Worm (Caenorhabditis elegans) whole organism, young adult: Measurements from ENCODE around the gene ZK688.4.

Experiments used
- B0035.1 ChIP-seq: sonication (generic microtip); optimal IDR thresholded peaks from 2 replicates; lab custom pipeline; 2016; ENCODE audit warnings: missing genetic modification characterization, mild to moderate bottlenecking, missing compliant biosample characterization, missing genotype, missing genetic modification reagents
- F22D6.2 ChIP-seq: sonication (generic microtip); optimal IDR thresholded peaks from 2 replicates; lab custom pipeline; 2016; ENCODE audit warnings: mild to moderate bottlenecking, missing genetic modification characterization, missing compliant biosample characterization
- F49E8.2 ChIP-seq: sonication (generic microtip); optimal IDR thresholded peaks from 3 replicates; lab custom pipeline; 2017; ENCODE audit warnings: missing genetic modification characterization, mild to moderate bottlenecking, missing compliant biosample characterization, antibody characterized with exemption, moderate library complexity; ENCODE audit not compliant: insufficient read depth
- F55B11.4 ChIP-seq: sonication (generic microtip); optimal IDR thresholded peaks from 2 replicates; lab custom pipeline; 2016; ENCODE audit warnings: missing compliant biosample characterization, missing genetic modification characterization, borderline replicate concordance; ENCODE audit not compliant: insufficient read depth
- T07F8.4 ChIP-seq: sonication (generic microtip); optimal IDR thresholded peaks from 2 replicates; lab custom pipeline; 2016; ENCODE audit warnings: mild to moderate bottlenecking, missing genetic modification characterization, moderate library complexity, missing compliant biosample characterization
- T26A5.8 ChIP-seq: sonication (generic microtip); optimal IDR thresholded peaks from 2 replicates; lab custom pipeline; 2016; ENCODE audit warnings: missing genetic modification characterization, missing compliant biosample characterization
- Y53F4B.3 ChIP-seq: fragments of 200-800 bp; sonication (Bioruptor generic); IDR thresholded peaks from 2 replicates; pipeline ENCODE4 v1.3.6; 2022; ENCODE audit warnings: missing genetic modification reagents, missing genetic modification characterization, missing compliant biosample characterization
- Y53G8AR.9 ChIP-seq: fragments of 200-800 bp; sonication (Bioruptor generic); conservative IDR thresholded peaks from 2 replicates; pipeline ENCODE4 v1.3.6; 2022; ENCODE audit warnings: missing genetic modification reagents, missing genetic modification characterization, missing compliant biosample characterization
- Y56A3A.18 ChIP-seq: fragments of 200-800 bp; sonication (Bioruptor generic); IDR thresholded peaks from 2 replicates; pipeline ENCODE4 v1.3.6; 2022; ENCODE audit warnings: missing genetic modification reagents, missing genetic modification characterization, missing compliant biosample characterization
- Y67H2A.10 ChIP-seq: fragments of 200-800 bp; sonication (Bioruptor generic); conservative IDR thresholded peaks from 2 replicates; pipeline ENCODE4 v1.3.6; 2022; ENCODE audit warnings: missing genetic modification reagents, missing genetic modification characterization, missing compliant biosample characterization
- akir-1 ChIP-seq: fragments of 200-800 bp; sonication (Bioruptor generic); optimal IDR thresholded peaks from 2 replicates; lab custom pipeline; 2018; ENCODE audit warnings: mild to moderate bottlenecking, missing genetic modification characterization, moderate library complexity, missing compliant biosample characterization
- aptf-2 ChIP-seq: fragments of 200-800 bp; sonication (Bioruptor generic); conservative IDR thresholded peaks from 2 replicates; pipeline ENCODE4 v1.3.6; 2022; ENCODE audit warnings: missing genetic modification reagents, missing genetic modification characterization, missing compliant biosample characterization
- atf-7 ChIP-seq: sonication (generic microtip); optimal IDR thresholded peaks from 2 replicates; lab custom pipeline; 2017; ENCODE audit warnings: mild to moderate bottlenecking, missing genetic modification characterization, missing compliant biosample characterization
- cebp-1 ChIP-seq, 2 experiments: fragments of 200-800 bp in 1 of 2; sonication (Bioruptor generic) in 1 of 2; sonication (generic microtip) in 1 of 2; IDR thresholded peaks in 1 of 2; optimal IDR thresholded peaks in 1 of 2; 2 replicates each; pipeline versions ENCODE4 v1.3.6 to Lab custom; 2017 to 2022; ENCODE audit warnings: missing compliant biosample characterization in 2 of 2, missing genetic modification characterization in 2 of 2, mild to moderate bottlenecking in 1 of 2, missing genetic modification reagents in 1 of 2, moderate library complexity in 1 of 2
- ceh-27 ChIP-seq: fragments of 200-800 bp; sonication (Bioruptor generic); optimal IDR thresholded peaks from 2 replicates; lab custom pipeline; 2018; ENCODE audit warnings: mild to moderate bottlenecking, missing genetic modification characterization, moderate library complexity, missing compliant biosample characterization
- ceh-40 ChIP-seq: fragments of 200-800 bp; sonication (Bioruptor generic); IDR thresholded peaks from 2 replicates; pipeline ENCODE4 v1.3.6; 2022; ENCODE audit warnings: missing genetic modification characterization, missing compliant biosample characterization
- ceh-58 ChIP-seq: fragments of 200-800 bp; sonication (Bioruptor generic); IDR thresholded peaks from 2 replicates; pipeline ENCODE4 v1.3.6; 2022; ENCODE audit warnings: missing genetic modification characterization, missing compliant biosample characterization
- dox-1 ChIP-seq: fragments of 200-800 bp; sonication (Bioruptor generic); IDR thresholded peaks from 2 replicates; pipeline ENCODE4 v1.3.6; 2022; ENCODE audit warnings: missing genetic modification reagents, missing genetic modification characterization, missing compliant biosample characterization
- dpl-1 ChIP-seq: fragments of 150-350 bp; optimal IDR thresholded peaks from 2 replicates; lab custom pipeline; 2014; ENCODE audit warnings: missing biosample characterization, missing genetic modification reagents, missing genetic modification characterization
- efl-1 ChIP-seq: fragments of 150-350 bp; optimal IDR thresholded peaks from 2 replicates; lab custom pipeline; 2014; ENCODE audit warnings: missing biosample characterization, missing genetic modification reagents, missing genetic modification characterization
- ekl-4 ChIP-seq: fragments of 200-800 bp; sonication (Bioruptor generic); IDR thresholded peaks from 2 replicates; pipeline ENCODE4 v1.3.6; 2022; ENCODE audit warnings: missing genetic modification reagents, missing genetic modification characterization, missing compliant biosample characterization
- hlh-12 ChIP-seq: sonication (generic microtip); optimal IDR thresholded peaks from 2 replicates; lab custom pipeline; 2016; ENCODE audit warnings: missing genetic modification characterization, missing compliant biosample characterization
- hlh-26 ChIP-seq: fragments of 200-800 bp; sonication (Bioruptor generic); conservative IDR thresholded peaks from 2 replicates; pipeline ENCODE4 v1.3.6; 2022; ENCODE audit warnings: missing genetic modification reagents, missing genetic modification characterization, missing compliant biosample characterization
- hsf-1 ChIP-seq: fragments of 200-800 bp; sonication (Bioruptor generic); IDR thresholded peaks from 2 replicates; pipeline ENCODE4 v1.3.6; 2022; ENCODE audit warnings: missing genetic modification reagents, missing genetic modification characterization, missing compliant biosample characterization
- lag-1 ChIP-seq: fragments of 200-800 bp; sonication (Bioruptor generic); IDR thresholded peaks from 2 replicates; pipeline ENCODE4 v1.3.6; 2022; ENCODE audit warnings: missing genetic modification reagents, missing genetic modification characterization, missing compliant biosample characterization
- lin-54 ChIP-seq: fragments of 200-800 bp; sonication (Bioruptor generic); optimal IDR thresholded peaks from 2 replicates; lab custom pipeline; 2018; ENCODE audit warnings: mild to moderate bottlenecking, missing genetic modification characterization, missing compliant biosample characterization
- lsl-1 ChIP-seq: fragments of 200-800 bp; sonication (Bioruptor generic); optimal IDR thresholded peaks from 2 replicates; lab custom pipeline; 2018; ENCODE audit warnings: mild to moderate bottlenecking, missing genetic modification characterization, moderate library complexity, missing compliant biosample characterization
- lsy-27 ChIP-seq: sonication (generic microtip); optimal IDR thresholded peaks from 2 replicates; lab custom pipeline; 2017; ENCODE audit warnings: missing genetic modification characterization, mild to moderate bottlenecking, missing compliant biosample characterization, antibody characterized with exemption, missing genotype, borderline replicate concordance; ENCODE audit not compliant: insufficient read depth
- madf-6 ChIP-seq: fragments of 200-800 bp; sonication (Bioruptor generic); IDR thresholded peaks from 2 replicates; pipeline ENCODE4 v1.3.6; 2022; ENCODE audit warnings: missing genetic modification reagents, missing genetic modification characterization, missing compliant biosample characterization
- mcd-1 ChIP-seq: fragments of 200-800 bp; sonication (Bioruptor generic); IDR thresholded peaks from 2 replicates; pipeline ENCODE4 v1.3.6; 2022; ENCODE audit warnings: missing genetic modification reagents, missing genetic modification characterization, missing compliant biosample characterization
- mes-4 ChIP-seq: sonication (generic microtip); optimal IDR thresholded peaks from 2 replicates; lab custom pipeline; 2016; ENCODE audit warnings: missing genotype, missing genetic modification characterization, missing compliant biosample characterization
- nfyb-1 ChIP-seq: fragments of 200-800 bp; sonication (Bioruptor generic); IDR thresholded peaks from 2 replicates; pipeline ENCODE4 v1.3.6; 2022; ENCODE audit warnings: missing genetic modification reagents, missing genetic modification characterization, missing compliant biosample characterization
- pha-4 ChIP-seq: fragments of 150-350 bp; sonication (generic microtip); optimal IDR thresholded peaks from 2 replicates; lab custom pipeline; 2014; ENCODE audit warnings: missing biosample characterization, missing genetic modification reagents, missing genetic modification characterization
- snpc-1.1 ChIP-seq: sonication (generic microtip); optimal IDR thresholded peaks from 2 replicates; lab custom pipeline; 2017; ENCODE audit warnings: missing genetic modification characterization, mild to moderate bottlenecking, missing compliant biosample characterization, antibody characterized with exemption, moderate library complexity, missing genotype, missing genetic modification reagents; ENCODE audit not compliant: insufficient read depth
- snpc-1.3 ChIP-seq: sonication (generic microtip); optimal IDR thresholded peaks from 2 replicates; lab custom pipeline; 2017; ENCODE audit warnings: missing genetic modification characterization, mild to moderate bottlenecking, missing compliant biosample characterization, antibody characterized with exemption, moderate library complexity, missing genotype, missing genetic modification reagents; ENCODE audit not compliant: insufficient read depth
- snpc-4 ChIP-seq, 5 experiments: fragments of 150-350 bp in 1 of 5; sonication (generic microtip) in 4 of 5; optimal IDR thresholded peaks; 2 replicates each; lab custom pipeline; 2014 to 2018; ENCODE audit warnings: missing genetic modification characterization in 5 of 5, missing biosample characterization in 3 of 5, antibody characterized with exemption in 2 of 5, mild to moderate bottlenecking in 2 of 5, missing compliant biosample characterization in 2 of 5, missing genotype in 2 of 5, moderate library complexity in 2 of 5, missing genetic modification reagents in 1 of 5
- sptf-2 ChIP-seq: fragments of 200-800 bp; sonication (Bioruptor generic); optimal IDR thresholded peaks from 2 replicates; lab custom pipeline; 2018; ENCODE audit warnings: mild to moderate bottlenecking, missing genetic modification characterization, missing compliant biosample characterization
- tbp1 ChIP-seq: fragments of 200-800 bp; sonication (Bioruptor generic); optimal IDR thresholded peaks from 2 replicates; lab custom pipeline; 2018; ENCODE audit warnings: mild to moderate bottlenecking, missing genetic modification characterization, missing compliant biosample characterization
- unc-130 ChIP-seq: sonication (generic microtip); optimal IDR thresholded peaks from 2 replicates; lab custom pipeline; 2016; ENCODE audit warnings: missing genetic modification reagents, missing genetic modification characterization, missing compliant biosample characterization
- unc-62 ChIP-seq: fragments of 150-350 bp; optimal IDR thresholded peaks from 2 replicates; lab custom pipeline; 2014; ENCODE audit warnings: missing biosample characterization, missing genetic modification reagents, missing genetic modification characterization
- zfh-2 ChIP-seq: fragments of 200-800 bp; sonication (Bioruptor generic); conservative IDR thresholded peaks from 2 replicates; pipeline ENCODE4 v1.3.6; 2022; ENCODE audit warnings: missing genetic modification reagents, missing genetic modification characterization, missing compliant biosample characterization
- ztf-18 ChIP-seq: sonication (generic microtip); optimal IDR thresholded peaks from 2 replicates; lab custom pipeline; 2016; ENCODE audit warnings: missing genotype, mild to moderate bottlenecking, missing genetic modification characterization, missing compliant biosample characterization
- ztf-22 ChIP-seq: fragments of 200-800 bp; sonication (Bioruptor generic); optimal IDR thresholded peaks from 2 replicates; lab custom pipeline; 2018; ENCODE audit warnings: mild to moderate bottlenecking, missing genetic modification characterization, moderate library complexity, missing compliant biosample characterization

ZK688.4 gene

DNA sequence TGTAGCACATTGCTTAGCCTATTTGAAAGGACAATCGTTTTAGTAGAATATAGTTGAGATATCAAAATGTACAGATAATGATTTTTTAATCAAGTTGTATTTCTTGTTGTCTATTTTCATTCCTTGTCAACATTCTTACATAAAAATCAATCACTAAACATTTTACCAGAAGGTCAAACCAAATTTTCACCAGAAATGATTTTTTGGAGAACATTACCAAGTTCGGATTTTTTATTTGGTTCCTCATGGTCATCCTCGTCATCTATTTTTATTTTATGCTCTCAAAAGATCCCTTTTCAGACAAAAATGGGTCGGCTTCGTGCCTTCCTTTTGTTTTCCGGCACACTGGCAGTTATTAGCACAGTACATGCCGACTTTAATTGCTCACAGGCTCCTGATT, 21.3 kb upstream of the ZK688.4 start, which contains the start of gene tyr-1:
Gene tyr-1, plus strand, starts transcription at position 301 of the 400 bp plus-strand sequence.
- no peak for TF ChIP-seq snpc-1.1 (tag; lab: Kevin White, UChicago)
- no peak for TF ChIP-seq lag-1
- no peak for TF ChIP-seq nfyb-1 (GFP tag; lab: Robert Waterston, UW)
- TF ChIP-seq ceh-58 (GFP tag; lab: Robert Waterston, UW), result no peak
- TF ChIP-seq dox-1 (GFP tag; lab: Robert Waterston, UW), result no peak
- TF ChIP-seq dpl-1, result no peak
- no peak for TF ChIP-seq lin-54 (GFP tag; lab: Kevin White, UChicago)
- TF ChIP-seq ztf-22, result no peak
- TF ChIP-seq ekl-4 (GFP tag; lab: Robert Waterston, UW), result no peak
- TF ChIP-seq unc-130 (GFP tag; lab: Kevin White, UChicago), result no peak
- TF ChIP-seq ceh-27 (GFP tag; lab: Kevin White, UChicago), result no peak
- TF ChIP-seq pha-4, result no peak
- no peak for TF ChIP-seq zfh-2 (GFP tag; lab: Robert Waterston, UW)
- no peak for TF ChIP-seq mes-4 (tag; lab: Kevin White, UChicago)
- TF ChIP-seq efl-1 (GFP tag; lab: Kevin White, UChicago), result no peak

DNA sequence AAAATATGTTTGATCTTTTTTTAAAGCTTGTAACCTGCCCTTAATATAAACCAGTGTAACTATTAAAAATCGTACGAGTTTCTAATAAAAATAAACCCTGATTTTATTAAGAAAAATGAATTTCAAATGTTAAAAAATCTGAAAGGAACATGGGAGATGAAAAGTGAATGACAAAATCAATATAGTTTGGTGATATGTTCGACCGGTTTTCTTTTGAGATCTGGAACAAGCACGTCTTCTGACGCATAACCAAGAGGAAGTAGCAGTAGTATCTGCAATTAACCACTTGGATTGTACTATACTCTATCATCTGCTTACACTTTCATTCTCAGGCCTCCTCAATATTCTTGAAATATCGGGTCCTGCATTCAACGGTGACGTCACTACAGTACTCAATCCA, 17.7 kb upstream of the ZK688.4 start:
- TF ChIP-seq unc-62 (no peak), efl-1 (GFP tag; lab: Kevin White, UChicago) (no peak), Y53F4B.3 (GFP tag; lab: Robert Waterston, UW) (no peak), hlh-26 (GFP tag; lab: Robert Waterston, UW) (no peak), ekl-4 (GFP tag; lab: Robert Waterston, UW) (no peak), snpc-4 (GFP tag; optimal IDR thresholded peaks at IDR 0.05; lab: Kevin White, UChicago) (no peak), snpc-4 (tag; optimal IDR thresholded peaks at IDR 0.05; lab: Kevin White, UChicago) (no peak), akir-1 (GFP tag; lab: Kevin White, UChicago) (no peak), Y56A3A.18 (no peak), hlh-12 (tag; lab: Kevin White, UChicago) (no peak), mcd-1 (GFP tag; lab: Robert Waterston, UW) (no peak), atf-7 (tag; lab: Kevin White, UChicago) (no peak), ceh-40 (no peak), cebp-1 (GFP tag; IDR thresholded peaks at IDR 0.05; lab: Robert Waterston, UW) (no peak), cebp-1 (tag; optimal IDR thresholded peaks at IDR 0.05; lab: Kevin White, UChicago) (no peak), F49E8.2 (tag; lab: Kevin White, UChicago) (no peak), F22D6.2 (no peak)

DNA sequence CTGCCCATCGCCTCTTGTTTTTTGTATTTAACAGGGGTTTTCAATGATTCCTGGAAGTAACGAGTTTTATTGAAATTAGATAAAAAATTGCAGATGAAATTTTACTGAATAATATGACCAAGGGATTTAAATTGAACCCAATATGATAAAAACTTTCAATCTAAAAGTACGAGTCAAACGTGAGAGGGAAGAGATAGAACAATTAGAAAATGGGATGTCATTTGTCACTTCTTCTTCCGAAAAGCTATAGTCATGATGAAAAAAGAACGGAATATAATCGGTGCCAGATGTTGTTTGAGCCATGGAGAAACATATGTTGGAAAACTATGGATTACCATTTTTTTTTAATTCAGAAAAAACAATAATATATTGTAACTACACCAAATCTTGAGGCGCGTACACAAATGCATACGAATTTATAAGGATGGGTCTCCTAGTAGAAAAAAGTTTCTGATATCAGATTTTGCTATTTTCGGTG, 15.9 kb upstream of the ZK688.4 start, which contains the start of gene sup-18:
Gene sup-18, minus strand, starts transcription at position 51 of the 478 bp plus-strand sequence.
- TF ChIP-seq cebp-1 (GFP tag; IDR thresholded peaks at IDR 0.05; lab: Robert Waterston, UW) (no peak), cebp-1 (tag; optimal IDR thresholded peaks at IDR 0.05; lab: Kevin White, UChicago) (no peak), sptf-2 (GFP tag; lab: Kevin White, UChicago) (no peak), madf-6 (no peak), hsf-1 (GFP tag; lab: Robert Waterston, UW) (no peak), T07F8.4 (tag; lab: Kevin White, UChicago) (no peak), ceh-40 (no peak), T26A5.8 (tag; lab: Kevin White, UChicago) (no peak), B0035.1 (tag; lab: Kevin White, UChicago) (no peak), snpc-1.3 (no peak), Y67H2A.10 (no peak), Y53G8AR.9 (GFP tag; lab: Robert Waterston, UW) (no peak), lsl-1 (GFP tag; lab: Kevin White, UChicago) (no peak), aptf-2 (GFP tag; lab: Robert Waterston, UW) (no peak), ztf-18 (tag; lab: Kevin White, UChicago) (no peak), F55B11.4 (tag; lab: Kevin White, UChicago) (no peak), Y53F4B.3 (GFP tag; lab: Robert Waterston, UW) (no peak), lsy-27 (tag; lab: Kevin White, UChicago) (no peak), tbp1 (GFP tag; lab: Kevin White, UChicago) (no peak), dox-1 (GFP tag; lab: Robert Waterston, UW) (no peak)
